Fruit fly (Drosophila melanogaster) Kc167 (cell line): ENCODE measurements around the gene CG17732.

Source experiments
- Myc ChIP-seq: fragments of >200 bp; optimal IDR thresholded peaks from 2 replicates; lab custom pipeline; 2017; ENCODE audit warnings: missing external identifiers
- psq ChIP-seq: fragments of >200 bp; optimal IDR thresholded peaks from 2 replicates; lab custom pipeline; 2017; ENCODE audit warnings: missing external identifiers

- TF ChIP-seq psq (lab: Kevin White, UChicago) (no peak), Myc (lab: Kevin White, UChicago) (no peak)
These were observed 10.3 kb downstream of the CG17732 start, which contains the start of the genes CG7646 and Nca for dm6 chr3L:19991714-19992231.
